ENCODE assay signal across 4 fruit fly cellular contexts in genomic region chr2L:8012551-8012950, dm6.
TF ChIP-seq lines count a peak whose summit lies in the region.

No protein-coding gene starts in this region.

- TF ChIP-seq CTCF in whole organism, embryonic (GFP tag; optimal IDR thresholded peaks at IDR 0.05; lab: Kevin White, UChicago) = no peak

TF ChIP-seq in whole organism, embryonic, 481 proteins besides CTCF, POLR2A, EP300 and RAD21 (continues in another document):
- TF ChIP-seq Med (GFP tag; lab: Kevin White, UChicago) (peak; percentile 70), wdn (GFP tag; IDR thresholded peaks at IDR 0.05; lab: Robert Waterston, UW) (no peak), nmo (GFP tag; optimal IDR thresholded peaks at IDR 0.05; lab: Kevin White, UChicago) (no peak), CG13287 (GFP tag; IDR thresholded peaks at IDR 0.05; lab: Robert Waterston, UW; ENCODE audit: partially characterized antibody) (peak; percentile 46), CG16779 (GFP tag; IDR thresholded peaks at IDR 0.05; lab: Robert Waterston, UW) (no peak), esg (GFP tag; conservative IDR thresholded peaks at IDR 0.05; lab: Robert Waterston, UW) (no peak), CG31388 (GFP tag; optimal IDR thresholded peaks at IDR 0.05; lab: Kevin White, UChicago) (no peak), Bgb (GFP tag; IDR thresholded peaks at IDR 0.05; lab: Robert Waterston, UW; ENCODE audit: partially characterized antibody) (no peak), CG30403 (GFP tag; optimal IDR thresholded peaks at IDR 0.05; lab: Kevin White, UChicago) (no peak), Chrac-16 (GFP tag; optimal IDR thresholded peaks at IDR 0.05; lab: Kevin White, UChicago) (no peak), Trl (optimal IDR thresholded peaks at IDR 0.05; lab: Kevin White, UChicago) (peak; percentile 4 to 58), Trl (GFP tag; optimal IDR thresholded peaks at IDR 0.05; lab: Kevin White, UChicago) (no peak), nau (GFP tag; optimal IDR thresholded peaks at IDR 0.05; lab: Kevin White, UChicago) (no peak), Hr39 (optimal IDR thresholded peaks at IDR 0.05; lab: Kevin White, UChicago) (no peak), Jarid2 (GFP tag; optimal IDR thresholded peaks at IDR 0.05; lab: Kevin White, UChicago) (peak; percentile 59), Hr78 (GFP tag; optimal IDR thresholded peaks at IDR 0.05; lab: Kevin White, UChicago) (no peak), gem (tag; optimal IDR thresholded peaks at IDR 0.05; lab: Kevin White, UChicago) (no peak), gcm (GFP tag; optimal IDR thresholded peaks at IDR 0.05; lab: Kevin White, UChicago) (no peak), chinmo (GFP tag; IDR thresholded peaks at IDR 0.05; lab: Robert Waterston, UW; ENCODE audit: partially characterized antibody) (peak; percentile 88; the same call in 3 of the 4 replicates), CG10543 (GFP tag; optimal IDR thresholded peaks at IDR 0.05; lab: Kevin White, UChicago) (peak; percentile 40), CG1602 (GFP tag; optimal IDR thresholded peaks at IDR 0.05; lab: Kevin White, UChicago) (no peak), CG14050 (GFP tag; IDR thresholded peaks at IDR 0.05; lab: Robert Waterston, UW) (no peak), Vsx1 (GFP tag; optimal IDR thresholded peaks at IDR 0.05; lab: Kevin White, UChicago) (no peak)

TF ChIP-seq in whole organism, prepupa, 60 proteins besides CTCF, POLR2A, EP300 and RAD21:
- TF ChIP-seq Ets21C (GFP tag; optimal IDR thresholded peaks at IDR 0.05; lab: Kevin White, UChicago) = no peak
- TF ChIP-seq Hr39 (GFP tag; optimal IDR thresholded peaks at IDR 0.05; lab: Kevin White, UChicago) = no peak
- TF ChIP-seq CG8632 (GFP tag; optimal IDR thresholded peaks at IDR 0.05; lab: Kevin White, UChicago) = no peak
- TF ChIP-seq vri (GFP tag; optimal IDR thresholded peaks at IDR 0.05; lab: Kevin White, UChicago) = no peak
- TF ChIP-seq Eip78C (GFP tag; lab: Kevin White, UChicago) = peak; percentile 45
TF ChIP-seq in whole organism, prepupa: peak in this region for 1.

TF ChIP-seq in whole organism, pupa, 21 proteins besides CTCF, POLR2A, EP300 and RAD21:
- TF ChIP-seq EcR (GFP tag; optimal IDR thresholded peaks at IDR 0.05; lab: Kevin White, UChicago) (peak; percentile 20), CG12605 (GFP tag; IDR thresholded peaks at IDR 0.05; lab: Robert Waterston, UW) (no peak), gl (tag; optimal IDR thresholded peaks at IDR 0.05; lab: Kevin White, UChicago) (peak; percentile 4)

TF ChIP-seq in whole organism, wandering third instar larva, 38 proteins besides CTCF, POLR2A, EP300 and RAD21:
- TF ChIP-seq GATAd (GFP tag; optimal IDR thresholded peaks at IDR 0.05; lab: Kevin White, UChicago) (no peak), Dif (GFP tag; optimal IDR thresholded peaks at IDR 0.05; lab: Kevin White, UChicago; ENCODE audit: partially characterized antibody) (peak; percentile 29), woc (GFP tag; optimal IDR thresholded peaks at IDR 0.05; lab: Kevin White, UChicago) (no peak), Hnf4 (GFP tag; optimal IDR thresholded peaks at IDR 0.05; lab: Kevin White, UChicago) (no peak), ey (GFP tag; optimal IDR thresholded peaks at IDR 0.05; lab: Kevin White, UChicago) (no peak), dl (GFP tag; optimal IDR thresholded peaks at IDR 0.05; lab: Kevin White, UChicago; ENCODE audit: insufficient read depth in 1 of 2, partially characterized antibody in 2 of 2) (peak in 1 of 2 experiments; percentile 29)
